Fruit fly (Drosophila melanogaster) whole organism, embryonic: Measurements from ENCODE around the gene CG7903.
A peak's percentile ranks its signal among the peaks of the same experiment; 100 is the strongest.

Source experiments
- Atf-2 ChIP-seq: fragments of 200-800 bp; sonication (Bioruptor generic); optimal IDR thresholded peaks from 2 replicates; lab custom pipeline; 2016; ENCODE audit warnings: missing biosample characterization, missing genetic modification characterization
- Bgb ChIP-seq: fragments of 200-800 bp; sonication (Bioruptor generic); IDR thresholded peaks from 2 replicates; pipeline ENCODE4 v1.3.6; 2022; ENCODE audit warnings: missing biosample characterization, missing genetic modification characterization; ENCODE audit not compliant: partially characterized antibody
- BtbVII ChIP-seq: fragments of 200-800 bp; sonication (Bioruptor generic); optimal IDR thresholded peaks from 3 replicates; lab custom pipeline; 2017; ENCODE audit warnings: missing biosample characterization, mild to moderate bottlenecking, missing genetic modification characterization
- CG10274 ChIP-seq: fragments of 200-800 bp; sonication (Bioruptor generic); optimal IDR thresholded peaks from 3 replicates; lab custom pipeline; 2017; ENCODE audit warnings: missing biosample characterization, mild to moderate bottlenecking, missing genetic modification characterization
- CG10959 ChIP-seq: fragments of 200-800 bp; sonication (Bioruptor generic); IDR thresholded peaks from 2 replicates; pipeline ENCODE4 v1.3.6; 2022; ENCODE audit warnings: missing biosample characterization, missing genetic modification characterization
- CG11085 ChIP-seq: fragments of 200-800 bp; sonication (Bioruptor generic); IDR thresholded peaks from 2 replicates; pipeline ENCODE4 v1.3.6; 2022; ENCODE audit warnings: missing biosample characterization, missing genetic modification characterization
- CG12104 ChIP-seq: fragments of 200-800 bp; sonication (Bioruptor generic); optimal IDR thresholded peaks from 3 replicates; lab custom pipeline; 2016; ENCODE audit warnings: missing biosample characterization, missing genetic modification characterization
- CG13287 ChIP-seq: fragments of 200-800 bp; sonication (Bioruptor generic); IDR thresholded peaks from 2 replicates; pipeline ENCODE4 v1.3.6; 2022; ENCODE audit warnings: missing biosample characterization, missing genetic modification characterization; ENCODE audit not compliant: partially characterized antibody
- CG15696 ChIP-seq: fragments of 200-800 bp; sonication (Bioruptor generic); optimal IDR thresholded peaks from 2 replicates; lab custom pipeline; 2019; ENCODE audit warnings: missing biosample characterization, mild to moderate bottlenecking, missing genetic modification characterization, moderate library complexity
- CG1647 ChIP-seq: fragments of 200-800 bp; sonication (Bioruptor generic); optimal IDR thresholded peaks from 3 replicates; lab custom pipeline; 2016; ENCODE audit warnings: missing biosample characterization, missing genetic modification characterization
- CG17829 ChIP-seq: fragments of 200-800 bp; optimal IDR thresholded peaks from 2 replicates; lab custom pipeline; 2019; ENCODE audit warnings: missing biosample characterization, mild to moderate bottlenecking, missing genetic modification characterization, moderate library complexity
- CG18262 ChIP-seq: fragments of 200-800 bp; optimal IDR thresholded peaks from 3 replicates; lab custom pipeline; 2019; ENCODE audit warnings: missing biosample characterization, mild to moderate bottlenecking, missing genetic modification characterization, moderate library complexity
- CG1832 ChIP-seq: fragments of 200-800 bp; sonication (Bioruptor generic); optimal IDR thresholded peaks from 2 replicates; lab custom pipeline; 2017; ENCODE audit warnings: missing biosample characterization, mild to moderate bottlenecking, missing genetic modification characterization, inconsistent platforms
- CG6683 ChIP-seq: fragments of 200-800 bp; sonication (Bioruptor generic); optimal IDR thresholded peaks from 2 replicates; lab custom pipeline; 2017; ENCODE audit warnings: missing biosample characterization, mild to moderate bottlenecking, missing genetic modification characterization, missing genetic modification reagents
- CG6854 ChIP-seq: fragments of 200-800 bp; sonication (Bioruptor generic); optimal IDR thresholded peaks from 3 replicates; lab custom pipeline; 2017; ENCODE audit warnings: missing biosample characterization, mild to moderate bottlenecking, missing genetic modification characterization
- CG8388 ChIP-seq: fragments of 200-800 bp; sonication (Bioruptor generic); optimal IDR thresholded peaks from 2 replicates; lab custom pipeline; 2019; ENCODE audit warnings: missing biosample characterization, mild to moderate bottlenecking, missing genetic modification characterization, moderate library complexity
- CG8924 ChIP-seq: fragments of 200-800 bp; optimal IDR thresholded peaks from 3 replicates; lab custom pipeline; 2019; ENCODE audit warnings: missing biosample characterization, mild to moderate bottlenecking, missing genetic modification characterization, moderate library complexity
- CG9797 ChIP-seq: fragments of 200-800 bp; sonication (Bioruptor generic); optimal IDR thresholded peaks from 3 replicates; lab custom pipeline; 2018; ENCODE audit warnings: missing biosample characterization, mild to moderate bottlenecking, missing genetic modification characterization
- Dek ChIP-seq: fragments of 200-800 bp; sonication (Bioruptor generic); optimal IDR thresholded peaks from 3 replicates; lab custom pipeline; 2019; ENCODE audit warnings: missing biosample characterization, mild to moderate bottlenecking, missing genetic modification characterization, moderate library complexity
- Dfd ChIP-seq, 2 experiments: fragments of >200 bp; optimal IDR thresholded peaks; 2 replicates each; lab custom pipeline; 2017; ENCODE audit warnings: missing biosample characterization in 2 of 2, missing genetic modification characterization in 2 of 2
- GATAe ChIP-seq: fragments of 200-800 bp; sonication (Bioruptor generic); conservative IDR thresholded peaks from 2 replicates; pipeline ENCODE4 v1.3.6; 2022; ENCODE audit warnings: missing biosample characterization, missing genetic modification characterization
- Lim3 ChIP-seq: fragments of 200-800 bp; sonication (Bioruptor generic); IDR thresholded peaks from 2 replicates; pipeline ENCODE4 v1.3.6; 2022; ENCODE audit warnings: missing biosample characterization, missing genetic modification characterization
- NFAT ChIP-seq: fragments of 200-800 bp; sonication (Bioruptor generic); IDR thresholded peaks from 2 replicates; pipeline ENCODE4 v1.3.6; 2022; ENCODE audit warnings: missing biosample characterization, missing genetic modification characterization
- Trl ChIP-seq, 3 experiments: fragments of >200 bp in 2 of 3; fragments of 200-800 bp in 1 of 3; sonication (Bioruptor generic) in 1 of 3; optimal IDR thresholded peaks; 2 replicates in 1 of 3; 3 replicates in 2 of 3; lab custom pipeline; 2016 to 2017; ENCODE audit warnings: missing biosample characterization in 1 of 3, missing genetic modification characterization in 1 of 3
- az2 ChIP-seq: fragments of 200-800 bp; sonication (Bioruptor generic); optimal IDR thresholded peaks from 3 replicates; lab custom pipeline; 2016; ENCODE audit warnings: missing biosample characterization, missing genetic modification characterization
- bigmax ChIP-seq: fragments of 200-800 bp; sonication (Bioruptor generic); optimal IDR thresholded peaks from 2 replicates; lab custom pipeline; 2018; ENCODE audit warnings: missing biosample characterization, mild to moderate bottlenecking, missing genetic modification characterization
- danr ChIP-seq: fragments of 200-800 bp; sonication (Bioruptor generic); IDR thresholded peaks from 2 replicates; pipeline ENCODE4 v1.3.6; 2022; ENCODE audit warnings: missing biosample characterization, missing genetic modification characterization
- disco-r ChIP-seq: fragments of 200-800 bp; sonication (Bioruptor generic); optimal IDR thresholded peaks from 2 replicates; lab custom pipeline; 2016; ENCODE audit warnings: missing biosample characterization, missing genetic modification characterization
- eve ChIP-seq, 2 experiments: fragments of >200 bp; optimal IDR thresholded peaks; 2 replicates each; lab custom pipeline; 2017; ENCODE audit warnings: missing biosample characterization in 2 of 2, missing genetic modification characterization in 2 of 2
- exex ChIP-seq: fragments of 200-800 bp; sonication (Bioruptor generic); optimal IDR thresholded peaks from 4 replicates; lab custom pipeline; 2018; ENCODE audit warnings: missing biosample characterization, mild to moderate bottlenecking, missing genetic modification characterization, moderate library complexity
- fd3F ChIP-seq: fragments of 200-800 bp; sonication (Bioruptor generic); optimal IDR thresholded peaks from 2 replicates; lab custom pipeline; 2018; ENCODE audit warnings: missing biosample characterization, mild to moderate bottlenecking, missing genetic modification characterization, moderate library complexity
- gcm ChIP-seq: fragments of 200-800 bp; sonication (Bioruptor generic); optimal IDR thresholded peaks from 2 replicates; lab custom pipeline; 2019; ENCODE audit warnings: missing biosample characterization, mild to moderate bottlenecking, missing genetic modification characterization, moderate library complexity
- gfzf ChIP-seq: fragments of 200-800 bp; sonication (Bioruptor generic); optimal IDR thresholded peaks from 2 replicates; lab custom pipeline; 2016; ENCODE audit warnings: missing biosample characterization, mild to moderate bottlenecking, missing genetic modification characterization, moderate library complexity
- h ChIP-seq: fragments of >200 bp; optimal IDR thresholded peaks from 2 replicates; lab custom pipeline; 2017
- luna ChIP-seq: fragments of 200-800 bp; sonication (Bioruptor generic); optimal IDR thresholded peaks from 2 replicates; lab custom pipeline; 2016; ENCODE audit warnings: missing biosample characterization, missing genetic modification characterization
- maf-S ChIP-seq: fragments of 200-800 bp; sonication (Bioruptor generic); optimal IDR thresholded peaks from 2 replicates; lab custom pipeline; 2016; ENCODE audit warnings: missing biosample characterization, missing genetic modification characterization
- nerfin-1 ChIP-seq: fragments of 200-800 bp; sonication (Bioruptor generic); optimal IDR thresholded peaks from 3 replicates; lab custom pipeline; 2019; ENCODE audit warnings: missing biosample characterization, mild to moderate bottlenecking, missing genetic modification characterization, moderate library complexity
- onecut ChIP-seq: fragments of 200-800 bp; sonication (Bioruptor generic); IDR thresholded peaks from 2 replicates; pipeline ENCODE4 v1.3.6; 2022; ENCODE audit warnings: missing biosample characterization, missing genetic modification characterization
- sd ChIP-seq: fragments of 200-800 bp; sonication (Bioruptor generic); optimal IDR thresholded peaks from 3 replicates; lab custom pipeline; 2018; ENCODE audit warnings: missing biosample characterization, mild to moderate bottlenecking, missing genetic modification characterization, moderate library complexity
- shn ChIP-seq: fragments of 200-800 bp; sonication (Bioruptor generic); optimal IDR thresholded peaks from 3 replicates; lab custom pipeline; 2016; ENCODE audit warnings: missing biosample characterization, missing genetic modification characterization
- slbo ChIP-seq: fragments of 200-800 bp; sonication (Bioruptor generic); IDR thresholded peaks from 2 replicates; pipeline ENCODE4 v1.3.6; 2022; ENCODE audit warnings: missing biosample characterization, missing genetic modification characterization
- tna ChIP-seq: fragments of 200-800 bp; sonication (Bioruptor generic); IDR thresholded peaks from 2 replicates; pipeline ENCODE4 v1.3.6; 2022; ENCODE audit warnings: missing biosample characterization, missing genetic modification characterization; ENCODE audit not compliant: partially characterized antibody
- vfl ChIP-seq: fragments of 200-800 bp; sonication (Bioruptor generic); optimal IDR thresholded peaks from 2 replicates; lab custom pipeline; 2016; ENCODE audit warnings: missing biosample characterization, missing genetic modification characterization
- zfh1 ChIP-seq: fragments of 200-800 bp; sonication (Bioruptor generic); IDR thresholded peaks from 3 replicates; pipeline ENCODE4 v1.3.6; 2022; ENCODE audit warnings: missing biosample characterization, missing genetic modification characterization

The CG7903 gene

DNA sequence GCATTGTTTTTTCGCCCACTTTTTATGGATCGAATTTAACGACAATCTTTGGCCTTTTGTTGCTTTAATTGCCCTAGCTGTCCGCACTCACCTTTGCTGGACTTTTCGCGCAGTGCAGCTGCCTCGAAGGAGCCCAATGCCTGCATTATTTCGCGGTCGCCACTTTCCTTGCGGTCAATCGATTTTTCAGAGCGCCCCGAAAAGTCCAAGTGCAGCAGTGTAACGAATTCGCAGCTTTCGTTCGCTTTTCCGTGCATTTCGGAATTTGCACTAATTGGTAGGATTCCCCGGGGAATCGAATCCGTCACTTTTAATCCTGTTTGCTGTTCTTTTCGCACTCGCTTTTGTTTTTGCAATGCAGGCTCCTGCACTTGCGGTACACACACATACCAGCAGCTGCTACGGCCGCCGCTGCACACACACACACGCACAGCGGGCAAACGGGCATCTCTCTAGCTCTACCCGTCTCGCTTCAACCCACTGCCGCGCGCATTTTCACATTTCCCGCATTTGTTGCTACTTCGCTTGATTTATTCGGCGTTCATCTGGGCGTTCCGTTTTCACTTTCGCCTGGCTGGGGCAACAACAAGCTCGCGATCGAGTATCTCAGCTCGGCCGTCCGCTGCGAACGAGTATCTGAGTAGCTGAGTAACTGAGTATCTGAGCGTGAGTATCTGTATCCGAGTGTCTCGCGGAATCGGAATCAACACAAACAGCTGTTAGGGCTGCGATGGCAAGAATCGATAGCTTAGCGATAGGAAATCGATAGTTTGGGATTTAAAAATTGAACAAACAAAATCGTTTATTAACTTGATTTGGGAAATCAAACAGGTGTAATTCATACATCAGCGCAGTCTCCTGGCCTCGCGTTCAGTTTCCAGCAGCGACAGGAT lies 26.8 kb upstream of the CG7903 start, which contains the start of gene Mgat2 (continued):
- TF ChIP-seq CG15696 (tag; lab: Kevin White, UChicago) = no peak
- TF ChIP-seq slbo (GFP tag; lab: Robert Waterston, UW) = no peak
- peak; percentile 15 for TF ChIP-seq bigmax (GFP tag; lab: Kevin White, UChicago)
- peak; percentile 43 for TF ChIP-seq Dek (tag; lab: Kevin White, UChicago)
- TF ChIP-seq gfzf (GFP tag; lab: Kevin White, UChicago) = no peak
- peak; percentile 63 for TF ChIP-seq BtbVII (GFP tag; lab: Kevin White, UChicago)
- TF ChIP-seq maf-S = no peak
- peak; percentile 97 for TF ChIP-seq gcm (GFP tag; lab: Kevin White, UChicago)
- peak; percentile 10 for TF ChIP-seq CG8388
- TF ChIP-seq onecut (GFP tag; lab: Robert Waterston, UW) = peak; percentile 94
- peak; percentile 83 for TF ChIP-seq CG8924 (tag; lab: Kevin White, UChicago)
- peak; percentile 82 for TF ChIP-seq sd (tag; lab: Kevin White, UChicago)
- no peak for TF ChIP-seq Atf-2 (GFP tag; lab: Kevin White, UChicago)
- TF ChIP-seq CG9797 = no peak
- no peak for TF ChIP-seq fd3F (GFP tag; lab: Kevin White, UChicago)
- TF ChIP-seq CG12104 = no peak
- TF ChIP-seq GATAe (GFP tag; lab: Robert Waterston, UW) = no peak
- TF ChIP-seq Lim3 = no peak
- TF ChIP-seq CG10274 (GFP tag; lab: Kevin White, UChicago) = no peak
- TF ChIP-seq CG17829 (tag; lab: Kevin White, UChicago) = peak; percentile 71
- peak; percentile 10 for TF ChIP-seq CG6683
- peak; percentile 30 for TF ChIP-seq CG18262 (tag; lab: Kevin White, UChicago)
- peak; percentile 76 for TF ChIP-seq CG1832 (GFP tag; lab: Kevin White, UChicago)
- TF ChIP-seq CG6854 = peak; percentile 66
- TF ChIP-seq Trl (optimal IDR thresholded peaks at IDR 0.05; lab: Kevin White, UChicago) = peak; percentile 45 to 61
- peak; percentile 30 for TF ChIP-seq Trl (GFP tag; optimal IDR thresholded peaks at IDR 0.05; lab: Kevin White, UChicago)
- TF ChIP-seq CG13287 = peak; percentile 93
- TF ChIP-seq luna (GFP tag; lab: Kevin White, UChicago) = no peak
- TF ChIP-seq CG11085 (GFP tag; lab: Robert Waterston, UW) = no peak
- TF ChIP-seq eve (GFP tag; optimal IDR thresholded peaks at IDR 0.05; lab: Kevin White, UChicago) = no peak
- TF ChIP-seq danr = no peak
- no peak for TF ChIP-seq az2 (GFP tag; lab: Kevin White, UChicago)
- TF ChIP-seq Bgb = peak; percentile 81
- TF ChIP-seq exex (tag; lab: Kevin White, UChicago) = no peak
- TF ChIP-seq shn (GFP tag; lab: Kevin White, UChicago) = no peak
- no peak for TF ChIP-seq vfl
- 0 out of 3 replicates have a peak, but pooled peaks have one; percentile 33 for TF ChIP-seq zfh1 (GFP tag; lab: Robert Waterston, UW)
- peak; percentile 84 for TF ChIP-seq nerfin-1
- no peak for TF ChIP-seq disco-r
- peak; percentile 72; the same call in 1 of the 2 replicates for TF ChIP-seq tna (GFP tag; lab: Robert Waterston, UW)
- TF ChIP-seq h (lab: Kevin White, UChicago) = no peak
- TF ChIP-seq Dfd (GFP tag; optimal IDR thresholded peaks at IDR 0.05; lab: Kevin White, UChicago) = no peak
- TF ChIP-seq NFAT = no peak
- no peak for TF ChIP-seq CG1647 (GFP tag; lab: Kevin White, UChicago)
- no peak for TF ChIP-seq CG10959 (GFP tag; lab: Robert Waterston, UW)
- TF ChIP-seq, all 482 proteins: peak for 206
